Worm (Caenorhabditis elegans) whole organism, L1 larva: ENCODE data around the gene gex-4.

ENCODE experiments used
- C16A3.4 ChIP-seq: fragments of 150-350 bp; optimal IDR thresholded peaks from 2 replicates; lab custom pipeline; 2014; ENCODE audit warnings: missing biosample characterization, missing genetic modification characterization
- F16B12.6 ChIP-seq: fragments of 150-350 bp; optimal IDR thresholded peaks from 2 replicates; lab custom pipeline; 2014; ENCODE audit warnings: missing biosample characterization, missing genetic modification characterization
- Y116A8C.19 ChIP-seq: sonication (generic microtip); optimal IDR thresholded peaks from 2 replicates; lab custom pipeline; 2016; ENCODE audit warnings: missing compliant biosample characterization, missing genetic modification characterization, borderline replicate concordance
- alr-1 ChIP-seq: fragments of 200-800 bp; sonication (Bioruptor generic); optimal IDR thresholded peaks from 2 replicates; lab custom pipeline; 2018; ENCODE audit warnings: borderline replicate concordance, mild to moderate bottlenecking, missing genetic modification characterization, missing compliant biosample characterization
- ama-1 ChIP-seq: fragments of 150-350 bp; optimal IDR thresholded peaks from 2 replicates; lab custom pipeline; 2014
- ceh-63 ChIP-seq: fragments of 200-800 bp; sonication (Bioruptor generic); optimal IDR thresholded peaks from 2 replicates; lab custom pipeline; 2018; ENCODE audit warnings: mild to moderate bottlenecking, missing genetic modification characterization, missing compliant biosample characterization
- ceh-8 ChIP-seq: fragments of 200-800 bp; sonication (Bioruptor generic); optimal IDR thresholded peaks from 2 replicates; lab custom pipeline; 2018; ENCODE audit warnings: mild to moderate bottlenecking, missing genetic modification characterization, moderate library complexity, missing compliant biosample characterization
- ceh-90 ChIP-seq: sonication (generic microtip); optimal IDR thresholded peaks from 2 replicates; lab custom pipeline; 2016; ENCODE audit warnings: missing genetic modification characterization, missing compliant biosample characterization
- efl-1 ChIP-seq, 4 experiments: fragments of 150-350 bp; optimal IDR thresholded peaks in 3 of 4; peaks in 1 of 4; 1 replicate in 1 of 4; 2 replicates in 3 of 4; lab custom pipeline; 2014; ENCODE audit warnings: missing biosample characterization in 2 of 4, missing genetic modification characterization in 2 of 4, missing genetic modification reagents in 2 of 4
- efl-3 ChIP-seq: fragments of 200-800 bp; sonication (Bioruptor generic); optimal IDR thresholded peaks from 2 replicates; lab custom pipeline; 2018; ENCODE audit warnings: mild to moderate bottlenecking, missing genetic modification characterization, missing compliant biosample characterization
- egl-13 ChIP-seq: sonication (generic microtip); optimal IDR thresholded peaks from 2 replicates; lab custom pipeline; 2016; ENCODE audit warnings: missing genotype, missing genetic modification reagents, missing genetic modification characterization, missing compliant biosample characterization
- elt-3 ChIP-seq, 6 experiments: fragments of 150-350 bp in 1 of 6; sonication (generic microtip); optimal IDR thresholded peaks; 2 replicates each; lab custom pipeline; 2017 to 2018; ENCODE audit warnings: missing biosample characterization in 6 of 6, missing genetic modification characterization in 6 of 6, inconsistent platforms in 1 of 6
- ets-5 ChIP-seq: fragments of 200-800 bp; sonication (Bioruptor generic); IDR thresholded peaks from 2 replicates; pipeline ENCODE4 v1.3.6; 2022; ENCODE audit warnings: missing genetic modification characterization, missing compliant biosample characterization
- fkh-10 ChIP-seq: sonication (generic microtip); optimal IDR thresholded peaks from 2 replicates; lab custom pipeline; 2017; ENCODE audit warnings: missing biosample characterization, missing genetic modification reagents, missing genetic modification characterization
- fkh-4 ChIP-seq: sonication (generic microtip); optimal IDR thresholded peaks from 2 replicates; lab custom pipeline; 2016; ENCODE audit warnings: missing compliant biosample characterization, missing genetic modification characterization, borderline replicate concordance
- grh-1 ChIP-seq: fragments of 200-800 bp; sonication (Bioruptor generic); IDR thresholded peaks from 2 replicates; pipeline ENCODE4 v1.3.6; 2022; ENCODE audit warnings: missing genetic modification reagents, missing genetic modification characterization, missing compliant biosample characterization
- hlh-4 ChIP-seq: sonication (generic microtip); optimal IDR thresholded peaks from 2 replicates; lab custom pipeline; 2016; ENCODE audit warnings: mild to moderate bottlenecking, missing genetic modification characterization, missing compliant biosample characterization
- irx-1 ChIP-seq: sonication (generic microtip); optimal IDR thresholded peaks from 2 replicates; lab custom pipeline; 2016; ENCODE audit warnings: missing genetic modification characterization, missing compliant biosample characterization
- jun-1 ChIP-seq: fragments of 150-350 bp; optimal IDR thresholded peaks from 2 replicates; lab custom pipeline; 2014; ENCODE audit warnings: missing biosample characterization, missing genetic modification reagents, missing genetic modification characterization
- lin-13 ChIP-seq: fragments of 150-350 bp; optimal IDR thresholded peaks from 2 replicates; lab custom pipeline; 2014; ENCODE audit warnings: missing biosample characterization, missing genetic modification reagents, missing genetic modification characterization
- lin-35 ChIP-seq, 2 experiments: fragments of 150-350 bp; optimal IDR thresholded peaks; 2 replicates each; lab custom pipeline; 2014; ENCODE audit warnings: missing biosample characterization in 2 of 2, missing genetic modification characterization in 2 of 2, missing genetic modification reagents in 2 of 2
- lir-3 ChIP-seq: sonication (generic microtip); optimal IDR thresholded peaks from 2 replicates; lab custom pipeline; 2016; ENCODE audit warnings: mild to moderate bottlenecking, missing genetic modification characterization, moderate library complexity, missing compliant biosample characterization; ENCODE audit not compliant: poor library complexity
- mef-2 ChIP-seq: fragments of 150-350 bp; optimal IDR thresholded peaks from 2 replicates; lab custom pipeline; 2014; ENCODE audit warnings: missing biosample characterization, missing genetic modification characterization
- mep-1 ChIP-seq: fragments of 150-350 bp; optimal IDR thresholded peaks from 2 replicates; lab custom pipeline; 2014; ENCODE audit warnings: missing biosample characterization, missing genetic modification characterization
- nhr-11 ChIP-seq: fragments of 150-350 bp; optimal IDR thresholded peaks from 2 replicates; lab custom pipeline; 2014; ENCODE audit warnings: missing biosample characterization, missing genetic modification characterization
- nhr-20 ChIP-seq: sonication (generic microtip); optimal IDR thresholded peaks from 2 replicates; lab custom pipeline; 2016; ENCODE audit warnings: mild to moderate bottlenecking, missing genetic modification characterization, missing compliant biosample characterization
- nhr-237 ChIP-seq: fragments of 150-350 bp; optimal IDR thresholded peaks from 2 replicates; lab custom pipeline; 2014; ENCODE audit warnings: missing biosample characterization, missing genetic modification characterization
- nhr-71 ChIP-seq: sonication (generic microtip); optimal IDR thresholded peaks from 2 replicates; lab custom pipeline; 2016; ENCODE audit warnings: mild to moderate bottlenecking, missing genetic modification characterization, moderate library complexity, missing compliant biosample characterization
- nhr-77 ChIP-seq: fragments of 150-350 bp; optimal IDR thresholded peaks from 2 replicates; lab custom pipeline; 2014; ENCODE audit warnings: missing biosample characterization, missing genetic modification characterization
- nhr-85 ChIP-seq: sonication (generic microtip); peaks from one replicate; lab custom pipeline; 2016; ENCODE audit warnings: missing genetic modification characterization, inconsistent platforms, missing compliant biosample characterization
- pqm-1 ChIP-seq: sonication (generic microtip); optimal IDR thresholded peaks from 3 replicates; lab custom pipeline; 2017; ENCODE audit warnings: missing biosample characterization, missing genetic modification characterization
- rnt-1 ChIP-seq: sonication (generic microtip); optimal IDR thresholded peaks from 2 replicates; lab custom pipeline; 2016; ENCODE audit warnings: mild to moderate bottlenecking, missing genetic modification characterization, moderate library complexity, missing compliant biosample characterization
- sup-37 ChIP-seq: fragments of 200-800 bp; sonication (Bioruptor generic); optimal IDR thresholded peaks from 2 replicates; lab custom pipeline; 2018; ENCODE audit warnings: mild to moderate bottlenecking, missing genetic modification characterization, missing compliant biosample characterization
- swsn-7 ChIP-seq: sonication (generic microtip); optimal IDR thresholded peaks from 2 replicates; lab custom pipeline; 2016; ENCODE audit warnings: missing genetic modification characterization, missing compliant biosample characterization
- tbx-2 ChIP-seq: sonication (generic microtip); optimal IDR thresholded peaks from 2 replicates; lab custom pipeline; 2016; ENCODE audit warnings: missing genetic modification characterization, missing compliant biosample characterization
- tlp-1 ChIP-seq: fragments of 150-350 bp; optimal IDR thresholded peaks from 2 replicates; lab custom pipeline; 2014; ENCODE audit warnings: missing biosample characterization, missing genetic modification characterization
- unc-130 ChIP-seq: fragments of 150-350 bp; optimal IDR thresholded peaks from 2 replicates; lab custom pipeline; 2017; ENCODE audit warnings: missing biosample characterization, missing genetic modification characterization, inconsistent platforms
- unc-30 ChIP-seq: sonication (generic microtip); optimal IDR thresholded peaks from 2 replicates; lab custom pipeline; 2017; ENCODE audit warnings: missing biosample characterization, missing genetic modification characterization
- vab-15 ChIP-seq: sonication (generic microtip); optimal IDR thresholded peaks from 2 replicates; lab custom pipeline; 2017; ENCODE audit warnings: missing genotype, mild to moderate bottlenecking, missing genetic modification characterization, missing compliant biosample characterization
- xbp-1 ChIP-seq: sonication (generic microtip); optimal IDR thresholded peaks from 2 replicates; lab custom pipeline; 2016; ENCODE audit warnings: missing genetic modification characterization, missing compliant biosample characterization
- zag-1 ChIP-seq: fragments of 150-350 bp; optimal IDR thresholded peaks from 2 replicates; lab custom pipeline; 2014; ENCODE audit warnings: missing biosample characterization, missing genetic modification characterization
- zip-4 ChIP-seq: fragments of 200-800 bp; sonication (Bioruptor generic); optimal IDR thresholded peaks from 2 replicates; lab custom pipeline; 2018; ENCODE audit warnings: mild to moderate bottlenecking, missing genetic modification characterization, moderate library complexity, missing compliant biosample characterization
- ztf-11 ChIP-seq, 2 experiments: sonication (generic microtip); optimal IDR thresholded peaks; 2 replicates each; lab custom pipeline; 2016 to 2017; ENCODE audit warnings: missing genetic modification characterization in 2 of 2, missing biosample characterization in 1 of 2, missing compliant biosample characterization in 1 of 2
- ztf-4 ChIP-seq: fragments of 150-350 bp; optimal IDR thresholded peaks from 2 replicates; lab custom pipeline; 2014; ENCODE audit warnings: missing biosample characterization, missing genetic modification characterization

The gex-4 gene

DNA sequence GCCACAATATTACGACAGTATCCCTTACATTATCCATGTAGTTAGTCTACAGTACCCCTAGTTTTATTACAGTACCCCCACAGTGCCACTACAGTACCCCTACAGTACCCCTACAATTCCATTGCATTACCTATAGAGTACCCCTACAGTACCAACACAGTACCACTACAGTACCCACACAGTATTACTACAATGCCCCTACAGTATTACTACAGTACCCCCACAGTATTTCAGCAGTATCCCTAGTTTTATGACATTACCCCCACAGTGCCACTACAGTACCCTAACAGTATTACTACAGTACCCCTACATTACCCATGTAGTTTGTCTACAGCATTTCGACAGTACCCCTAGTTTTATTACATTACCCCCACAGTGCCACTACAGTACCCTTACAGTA is 15.1 kb upstream of the gex-4 start:
- TF ChIP-seq efl-1 (optimal IDR thresholded peaks at IDR 0.05; lab: Kevin White, UChicago) = no peak
- peak in 1 of 2 experiments; percentile 84 for TF ChIP-seq efl-1 (GFP tag; optimal IDR thresholded peaks at IDR 0.05 in 1 of 2; lab: Kevin White, UChicago)
- no peak for TF ChIP-seq ztf-11 (tag; optimal IDR thresholded peaks at IDR 0.05; lab: Kevin White, UChicago)
- no peak for TF ChIP-seq zip-4 (GFP tag; lab: Kevin White, UChicago)
- TF ChIP-seq, all 84 proteins: peak for 1

DNA sequence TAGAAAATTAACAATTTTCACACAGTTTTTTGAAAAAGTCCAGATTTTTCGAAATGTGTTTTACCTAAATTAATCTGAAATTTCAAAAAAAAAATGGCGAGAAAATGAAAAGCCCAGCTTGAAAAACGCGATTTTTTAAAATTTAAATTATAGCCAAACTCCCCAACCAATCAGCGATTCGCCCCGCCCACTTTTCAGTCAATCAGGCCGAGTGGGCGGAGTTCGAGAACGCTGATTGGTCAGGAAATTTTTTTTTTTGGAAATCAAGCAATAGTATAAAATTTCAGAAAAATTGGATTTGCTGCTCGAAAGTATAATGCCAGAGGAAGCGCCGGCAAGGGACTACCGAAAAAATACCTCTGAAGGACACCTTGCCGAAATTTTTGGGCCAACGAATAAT is 13.1 kb upstream of the gex-4 start:
- TF ChIP-seq nhr-11 (no peak), vab-15 (tag; lab: Kevin White, UChicago) (no peak), ceh-8 (no peak), F16B12.6 (no peak), sup-37 (GFP tag; lab: Kevin White, UChicago) (no peak), hlh-4 (tag; lab: Kevin White, UChicago) (no peak), ama-1 (no peak), jun-1 (no peak), efl-3 (GFP tag; lab: Kevin White, UChicago) (no peak), elt-3 (tag; optimal IDR thresholded peaks at IDR 0.05; lab: Kevin White, UChicago) (no peak), zip-4 (GFP tag; lab: Kevin White, UChicago) (no peak), ztf-11 (tag; optimal IDR thresholded peaks at IDR 0.05; lab: Kevin White, UChicago) (no peak), pqm-1 (tag; lab: Kevin White, UChicago) (no peak), unc-30 (tag; lab: Kevin White, UChicago) (no peak), swsn-7 (no peak), fkh-4 (tag; lab: Kevin White, UChicago) (no peak), tbx-2 (tag; lab: Kevin White, UChicago) (no peak)

DNA sequence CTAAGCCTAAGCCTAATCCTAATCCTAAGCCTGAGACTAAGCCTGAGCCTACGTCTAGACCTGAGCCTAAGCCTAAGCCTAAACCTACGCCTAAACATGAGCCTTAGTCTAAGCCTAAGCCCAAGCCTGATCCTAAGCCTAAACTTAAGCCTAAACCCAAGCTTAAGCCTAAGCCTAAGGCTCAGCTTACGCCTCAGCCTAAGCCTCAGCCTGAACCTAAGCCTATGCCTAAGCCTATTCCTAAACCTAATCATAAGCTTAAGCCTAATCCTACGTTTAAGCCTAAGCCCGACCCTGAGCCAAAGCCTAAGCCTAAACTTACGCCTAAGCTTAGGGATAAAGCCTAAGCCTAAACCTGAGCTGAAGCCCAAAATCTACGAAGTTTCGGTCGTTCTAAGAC is 11.8 kb upstream of the gex-4 start:
- peak; percentile 37 for TF ChIP-seq nhr-85 (tag; lab: Kevin White, UChicago)
- TF ChIP-seq mef-2 (tag; lab: Kevin White, UChicago) = no peak
- no peak for TF ChIP-seq elt-3 (tag; optimal IDR thresholded peaks at IDR 0.05; lab: Kevin White, UChicago)
- no peak for TF ChIP-seq unc-30 (tag; lab: Kevin White, UChicago)

DNA sequence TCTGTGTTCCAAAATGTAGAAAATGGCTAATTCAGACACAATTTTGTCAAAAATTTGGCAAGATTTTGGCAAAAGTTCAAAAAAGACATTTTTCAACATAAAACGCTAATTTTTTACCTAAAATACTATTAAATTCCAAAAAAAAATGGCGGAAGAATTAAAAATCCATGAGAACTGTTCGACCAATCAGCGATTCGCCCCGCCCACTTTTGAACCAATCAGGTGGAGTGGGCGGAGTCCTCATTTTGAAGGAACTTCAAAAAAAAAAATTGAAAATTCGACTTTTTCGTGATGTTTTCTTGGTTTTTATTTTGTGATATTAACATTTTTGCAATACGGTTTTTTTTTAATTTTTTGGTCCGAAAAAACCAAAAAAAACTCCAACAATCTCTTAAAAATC is 9.5 kb upstream of the gex-4 start:
- TF ChIP-seq grh-1 (GFP tag; lab: Robert Waterston, UW) (no peak), mef-2 (tag; lab: Kevin White, UChicago) (no peak), nhr-237 (tag; lab: Kevin White, UChicago) (no peak), irx-1 (tag; lab: Kevin White, UChicago) (no peak), alr-1 (tag; lab: Kevin White, UChicago) (no peak), unc-130 (tag; lab: Kevin White, UChicago) (no peak), tlp-1 (tag; lab: Kevin White, UChicago) (no peak), rnt-1 (no peak), swsn-7 (no peak), sup-37 (GFP tag; lab: Kevin White, UChicago) (no peak), mep-1 (tag; lab: Kevin White, UChicago) (no peak), nhr-77 (tag; lab: Kevin White, UChicago) (no peak)

DNA sequence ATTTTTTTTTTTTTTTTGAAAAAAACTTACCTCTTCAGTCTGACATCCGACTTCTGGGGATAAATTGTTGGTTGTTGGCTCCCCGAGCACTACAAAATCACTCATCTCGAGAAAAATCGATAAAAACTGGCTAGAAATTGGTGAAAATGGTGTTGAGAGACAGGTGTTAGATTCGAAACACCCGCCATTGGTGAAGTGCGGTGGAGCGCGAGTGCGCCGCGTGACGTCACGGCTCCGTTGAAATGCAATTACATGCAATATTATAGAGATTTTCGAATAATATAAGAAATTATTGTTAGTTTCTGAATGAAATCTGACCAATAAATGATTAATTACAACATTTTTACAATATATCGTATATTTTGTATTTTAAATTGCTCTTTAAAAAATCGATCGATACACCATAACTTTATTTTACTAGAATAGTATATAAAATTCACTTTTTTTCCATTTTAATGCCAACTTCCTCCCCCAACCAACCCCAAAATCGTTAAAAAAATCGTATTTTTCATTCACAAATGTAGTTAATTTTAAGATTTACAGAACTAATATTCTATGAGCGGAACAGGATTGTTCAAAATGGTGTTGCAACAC is 7.8 kb upstream of the gex-4 start, which contains the start of the genes Y75B8A.18 and Y75B8A.19:
Y75B8A.18 (minus strand) TSS at position 142 of the 594 bp plus-strand sequence.
Y75B8A.19 (plus strand) TSS at position 544 of the 594 bp plus-strand sequence.
- TF ChIP-seq ceh-90 (tag; lab: Kevin White, UChicago) (no peak), lir-3 (tag; lab: Kevin White, UChicago) (no peak), nhr-71 (tag; lab: Kevin White, UChicago) (peak; percentile 78), ztf-4 (no peak), ztf-11 (tag; optimal IDR thresholded peaks at IDR 0.05; lab: Kevin White, UChicago) (peak in 1 of 2 experiments; percentile 14), lin-13 (GFP tag; lab: Kevin White, UChicago) (no peak), C16A3.4 (peak; percentile 71), ets-5 (GFP tag; lab: Robert Waterston, UW) (no peak), ceh-63 (GFP tag; lab: Kevin White, UChicago) (no peak), xbp-1 (tag; lab: Kevin White, UChicago) (peak; percentile 69), sup-37 (GFP tag; lab: Kevin White, UChicago) (no peak), nhr-20 (peak; percentile 47), egl-13 (tag; lab: Kevin White, UChicago) (peak; percentile 38), tlp-1 (tag; lab: Kevin White, UChicago) (no peak), zag-1 (tag; lab: Kevin White, UChicago) (no peak), irx-1 (tag; lab: Kevin White, UChicago) (peak; percentile 24), Y116A8C.19 (tag; lab: Kevin White, UChicago) (no peak), lin-35 (GFP tag; optimal IDR thresholded peaks at IDR 0.05; lab: Kevin White, UChicago) (peak; percentile 94 to 97), ceh-8 (peak; percentile 4), fkh-10 (GFP tag; lab: Kevin White, UChicago) (peak; percentile 24), mep-1 (tag; lab: Kevin White, UChicago) (peak; percentile 60)
